Worm (Caenorhabditis elegans): Measurements from ENCODE around the gene srh-63.

srh-63 gene

ce11 chrIV:14512405-14512804 is 11.3 kb upstream of the srh-63 start, which contains the start of gene Y57G11A.5:
Y57G11A.5 (minus strand) TSS chrIV:14512505.
- TF ChIP-seq tra-4 (tag; optimal IDR thresholded peaks at IDR 0.05): no peak

DNA sequence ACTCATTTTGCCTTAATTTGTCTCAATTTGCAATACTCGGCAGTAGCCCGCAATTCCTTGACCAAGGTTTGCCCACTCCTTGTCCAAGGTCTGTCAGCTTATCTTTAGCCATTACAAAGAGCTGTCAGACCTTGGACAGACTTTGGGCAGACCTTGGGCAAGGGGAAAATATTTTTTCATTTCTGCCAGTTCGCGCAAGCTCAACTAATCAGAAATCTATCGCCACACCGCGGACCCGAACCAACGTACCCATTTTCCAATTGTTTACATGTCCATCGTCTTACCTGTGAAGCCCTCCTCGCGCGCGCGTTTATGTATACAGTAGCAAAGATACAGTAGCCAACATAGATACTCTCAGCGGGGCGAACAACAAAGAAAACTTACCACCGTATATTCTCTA is 8.5 kb upstream of the srh-63 start:
- TF ChIP-seq ceh-36 (tag; optimal IDR thresholded peaks at IDR 0.05) (no peak), tbx-11 (GFP tag; IDR thresholded peaks at IDR 0.05) (no peak)

DNA sequence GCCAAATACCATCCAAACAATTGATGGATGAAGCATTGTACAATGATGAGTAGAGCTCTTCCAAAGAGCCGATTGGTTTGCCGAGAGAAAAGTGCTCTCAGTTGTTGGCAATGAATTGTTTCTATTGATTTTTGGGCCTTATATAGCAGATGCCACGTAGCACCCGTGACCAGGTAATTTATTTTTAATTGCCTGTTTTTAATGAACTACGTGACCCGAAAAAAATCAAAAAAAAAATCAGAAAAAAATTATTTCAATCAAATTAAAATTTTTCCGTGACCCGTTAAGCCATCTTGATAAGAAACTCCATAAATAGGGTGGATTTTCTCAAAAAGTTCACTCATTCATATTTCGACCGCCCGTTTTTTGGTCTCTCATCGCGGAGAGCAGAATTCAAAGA is 4.2 kb upstream of the srh-63 start, which contains the start of the genes Y57G11A.2 and T27E7.1:
TSS of gene Y57G11A.2 (minus strand) at position 101 of the 400 bp plus-strand sequence.
TSS of gene T27E7.1 (plus strand) at position 337 of the 400 bp plus-strand sequence.
- TF ChIP-seq pes-1 (GFP tag; IDR thresholded peaks at IDR 0.05) (no peak), ama-1 (optimal IDR thresholded peaks at IDR 0.05) (no peak), scrt-1 (GFP tag; IDR thresholded peaks at IDR 0.05) (no peak), flt-1 (GFP tag; IDR thresholded peaks at IDR 0.05) (no peak), tra-4 (tag; optimal IDR thresholded peaks at IDR 0.05) (no peak), hmg-4 (GFP tag; optimal IDR thresholded peaks at IDR 0.05) (no peak), B0310.2 (tag; optimal IDR thresholded peaks at IDR 0.05) (no peak)

ce11 chrIV:14528718-14529117 is 5.0 kb downstream of the srh-63 start, which contains the start of gene T27E7.3:
T27E7.3 (plus strand) TSS chrIV:14529018.
- TF ChIP-seq ceh-36 (tag; optimal IDR thresholded peaks at IDR 0.05) (no peak), B0310.2 (tag; optimal IDR thresholded peaks at IDR 0.05) (no peak), sea-1 (GFP tag; conservative IDR thresholded peaks at IDR 0.05) (no peak), ama-1 (optimal IDR thresholded peaks at IDR 0.05) (no peak), tbx-11 (GFP tag; IDR thresholded peaks at IDR 0.05) (no peak), hmbx-1 (tag; optimal IDR thresholded peaks at IDR 0.05) (no peak), ceh-13 (GFP tag; optimal IDR thresholded peaks at IDR 0.05) (no peak), hnd-1 (tag; optimal IDR thresholded peaks at IDR 0.05) (no peak), flt-1 (GFP tag; IDR thresholded peaks at IDR 0.05) (no peak), ets-7 (tag; optimal IDR thresholded peaks at IDR 0.05) (no peak), aly-1 (tag; optimal IDR thresholded peaks at IDR 0.05) (no peak), pes-1 (GFP tag; IDR thresholded peaks at IDR 0.05) (no peak), tra-4 (tag; optimal IDR thresholded peaks at IDR 0.05) (no peak)

DNA sequence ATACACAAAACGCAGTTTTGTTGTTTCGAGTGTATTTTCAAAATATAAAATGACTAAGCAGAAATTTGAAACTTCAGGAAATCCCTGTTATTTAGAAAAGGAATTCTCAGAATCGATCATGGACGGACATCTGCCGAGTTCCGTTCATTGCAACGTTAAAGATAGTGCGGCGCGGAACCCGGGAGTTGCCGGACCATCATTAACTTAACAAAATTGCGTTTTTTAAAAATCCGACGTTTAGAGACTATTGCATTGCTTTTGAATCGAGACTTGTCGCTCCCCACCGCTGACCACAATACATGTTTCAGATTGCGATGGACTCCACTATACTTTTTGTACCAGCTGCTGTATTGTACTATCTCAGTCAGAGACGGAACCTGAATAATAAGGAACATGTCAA is 6.4 kb downstream of the srh-63 start:
- TF ChIP-seq sea-1 (GFP tag; conservative IDR thresholded peaks at IDR 0.05): no peak
- TF ChIP-seq tbx-11 (GFP tag; IDR thresholded peaks at IDR 0.05): no peak
- TF ChIP-seq F13C5.2 (tag; optimal IDR thresholded peaks at IDR 0.05): no peak
- TF ChIP-seq ceh-13 (GFP tag; optimal IDR thresholded peaks at IDR 0.05): no peak
- no peak for TF ChIP-seq flt-1 (GFP tag; IDR thresholded peaks at IDR 0.05)
- TF ChIP-seq hmbx-1 (tag; optimal IDR thresholded peaks at IDR 0.05): no peak
- no peak for TF ChIP-seq tra-4 (tag; optimal IDR thresholded peaks at IDR 0.05)
- TF ChIP-seq B0310.2 (tag; optimal IDR thresholded peaks at IDR 0.05): no peak
- TF ChIP-seq ama-1 (optimal IDR thresholded peaks at IDR 0.05): no peak
- TF ChIP-seq hmg-4 (GFP tag; optimal IDR thresholded peaks at IDR 0.05): no peak
- no peak for TF ChIP-seq aly-1 (tag; optimal IDR thresholded peaks at IDR 0.05)
- no peak for TF ChIP-seq scrt-1 (GFP tag; IDR thresholded peaks at IDR 0.05)
- no peak for TF ChIP-seq tbx-37 (GFP tag; conservative IDR thresholded peaks at IDR 0.05)
- no peak for TF ChIP-seq ets-7 (tag; optimal IDR thresholded peaks at IDR 0.05)
- no peak for TF ChIP-seq pes-1 (GFP tag; IDR thresholded peaks at IDR 0.05)
- no peak for TF ChIP-seq ceh-36 (tag; optimal IDR thresholded peaks at IDR 0.05)
- no peak for TF ChIP-seq hnd-1 (tag; optimal IDR thresholded peaks at IDR 0.05)

DNA sequence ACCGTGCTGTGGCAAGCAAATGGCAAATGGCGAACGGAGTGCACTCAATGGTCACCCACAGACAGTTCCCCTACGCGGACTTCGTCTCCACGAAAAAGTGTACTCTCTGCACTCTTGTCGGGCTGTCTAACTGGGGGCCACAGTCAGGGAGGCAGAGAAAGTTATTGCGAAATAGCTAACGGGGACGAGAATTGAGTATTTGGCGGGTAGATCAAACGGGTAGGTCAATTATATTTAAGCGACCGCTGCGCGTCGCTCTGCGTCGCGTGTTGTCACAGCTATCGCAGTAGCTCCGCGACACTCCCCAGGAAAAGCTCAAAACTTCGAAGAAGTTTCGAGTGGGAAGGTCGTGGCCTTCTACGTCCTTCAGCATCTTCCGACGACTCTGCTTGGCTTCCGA is 8.7 kb downstream of the srh-63 start:
- TF ChIP-seq ceh-13 (GFP tag; optimal IDR thresholded peaks at IDR 0.05) (no peak), sea-1 (GFP tag; conservative IDR thresholded peaks at IDR 0.05) (no peak), tra-4 (tag; optimal IDR thresholded peaks at IDR 0.05) (no peak), hmg-4 (GFP tag; optimal IDR thresholded peaks at IDR 0.05) (no peak), pes-1 (GFP tag; IDR thresholded peaks at IDR 0.05) (no peak), B0310.2 (tag; optimal IDR thresholded peaks at IDR 0.05) (no peak), hmbx-1 (tag; optimal IDR thresholded peaks at IDR 0.05) (no peak)

ce11 chrIV:14534967-14535366 is 11.3 kb downstream of the srh-63 start, which contains the start of gene T27E7.4:
T27E7.4 (minus strand) TSS chrIV:14535067.
- TF ChIP-seq hnd-1 (tag; optimal IDR thresholded peaks at IDR 0.05) (no peak), ets-7 (tag; optimal IDR thresholded peaks at IDR 0.05) (no peak), ama-1 (optimal IDR thresholded peaks at IDR 0.05) (no peak), aly-1 (tag; optimal IDR thresholded peaks at IDR 0.05) (no peak), B0310.2 (tag; optimal IDR thresholded peaks at IDR 0.05) (no peak), pes-1 (GFP tag; IDR thresholded peaks at IDR 0.05) (no peak), hmg-4 (GFP tag; optimal IDR thresholded peaks at IDR 0.05) (no peak), ceh-13 (GFP tag; optimal IDR thresholded peaks at IDR 0.05) (no peak), hmbx-1 (tag; optimal IDR thresholded peaks at IDR 0.05) (no peak), F13C5.2 (tag; optimal IDR thresholded peaks at IDR 0.05) (no peak), flt-1 (GFP tag; IDR thresholded peaks at IDR 0.05) (no peak), tbx-11 (GFP tag; IDR thresholded peaks at IDR 0.05) (no peak), scrt-1 (GFP tag; IDR thresholded peaks at IDR 0.05) (no peak)

- no peak for TF ChIP-seq F13C5.2 (tag; optimal IDR thresholded peaks at IDR 0.05)
- TF ChIP-seq B0310.2 (tag; optimal IDR thresholded peaks at IDR 0.05): no peak
- TF ChIP-seq tbx-37 (GFP tag; conservative IDR thresholded peaks at IDR 0.05): no peak
- no peak for TF ChIP-seq sea-1 (GFP tag; conservative IDR thresholded peaks at IDR 0.05)
- no peak for TF ChIP-seq pes-1 (GFP tag; IDR thresholded peaks at IDR 0.05)
- TF ChIP-seq tra-4 (tag; optimal IDR thresholded peaks at IDR 0.05): no peak
- TF ChIP-seq ets-7 (tag; optimal IDR thresholded peaks at IDR 0.05): no peak
- TF ChIP-seq tbx-11 (GFP tag; IDR thresholded peaks at IDR 0.05): no peak
- TF ChIP-seq scrt-1 (GFP tag; IDR thresholded peaks at IDR 0.05): no peak
- TF ChIP-seq hmbx-1 (tag; optimal IDR thresholded peaks at IDR 0.05): no peak
- TF ChIP-seq aly-1 (tag; optimal IDR thresholded peaks at IDR 0.05): no peak
- no peak for TF ChIP-seq ama-1 (optimal IDR thresholded peaks at IDR 0.05)
- no peak for TF ChIP-seq ceh-36 (tag; optimal IDR thresholded peaks at IDR 0.05)
- TF ChIP-seq hnd-1 (tag; optimal IDR thresholded peaks at IDR 0.05): no peak
Measured at ce11 chrIV:14536911-14537310, 13.2 kb downstream of the srh-63 start, which contains the start of gene T27E7.5. T27E7.5 (plus strand) TSS chrIV:14537163.
